Worm (Caenorhabditis elegans) whole organism, mixed stage, embryonic: ENCODE results near the gene C26D10.4.

ENCODE experiments used
- blmp-1 ChIP-seq: fragments of 150-350 bp; optimal IDR thresholded peaks from 2 replicates; lab custom pipeline; 2014; ENCODE audit warnings: missing biosample characterization, missing genetic modification characterization
- cnd-1 ChIP-seq: fragments of 200-800 bp; sonication (Bioruptor generic); optimal IDR thresholded peaks from 2 replicates; lab custom pipeline; 2018; ENCODE audit warnings: mild to moderate bottlenecking, missing genetic modification characterization, missing compliant biosample characterization
- nhr-28 ChIP-seq: fragments of 150-350 bp; optimal IDR thresholded peaks from 2 replicates; lab custom pipeline; 2014; ENCODE audit warnings: missing biosample characterization, missing genetic modification characterization

DNA sequence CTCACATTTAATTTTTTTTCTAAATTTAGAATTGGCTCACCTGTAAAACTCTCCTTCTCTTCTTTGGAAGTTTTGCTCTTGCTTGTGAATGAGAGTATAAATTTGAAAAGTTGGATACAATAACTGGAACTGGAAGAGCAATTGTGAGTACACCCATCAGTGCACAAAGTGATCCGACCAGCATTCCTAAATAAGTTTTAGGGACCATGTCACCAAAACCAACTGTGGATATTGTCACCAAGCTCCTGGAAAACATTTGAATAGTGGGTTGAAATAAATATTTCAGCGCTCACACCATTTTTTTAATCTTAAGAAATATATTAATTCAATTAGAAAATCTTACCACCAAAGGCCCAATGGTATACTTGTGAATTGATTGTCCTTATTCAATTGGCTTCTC is 21.2 kb upstream of the C26D10.4 start:
- TF ChIP-seq cnd-1 (tag; lab: Kevin White, UChicago) (no peak), nhr-28 (tag; lab: Kevin White, UChicago) (no peak), blmp-1 (no peak)
